Fruit fly (Drosophila melanogaster): ENCODE results near the gene Tango6.

Tango6 gene

DNA sequence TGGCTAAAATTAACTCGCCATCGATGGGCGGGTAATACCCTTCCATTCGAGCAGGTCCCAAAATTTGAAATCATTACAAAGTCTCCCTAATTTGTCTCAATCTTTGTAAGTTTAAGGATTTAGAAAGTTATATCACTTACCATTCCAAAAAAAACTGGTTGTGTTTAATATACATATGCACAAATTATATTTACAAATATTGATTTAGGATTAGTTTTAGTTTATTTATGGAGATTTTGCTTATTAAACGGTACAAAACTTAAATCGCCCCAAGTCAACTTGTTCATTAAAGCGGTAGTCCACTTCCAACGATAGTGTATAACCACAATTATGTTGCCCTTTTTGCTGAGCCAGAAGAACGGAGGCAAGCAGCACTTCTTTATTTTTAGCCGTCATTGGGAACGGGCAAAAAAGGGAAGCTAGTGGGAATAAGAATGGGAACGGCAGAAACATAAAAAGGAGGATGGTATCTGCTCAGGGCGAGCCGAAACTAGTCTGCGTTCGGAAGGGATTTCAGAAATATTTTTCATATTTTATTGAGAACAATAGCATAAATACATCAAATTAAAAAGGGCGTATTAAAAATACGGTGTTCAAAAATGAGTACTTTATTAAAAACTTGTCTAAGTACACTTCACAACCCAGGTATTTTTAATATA is 20.6 kb upstream of the Tango6 start (continued):
- TF ChIP-seq caup (GFP tag; optimal IDR thresholded peaks at IDR 0.05; ENCODE audit: severe bottlenecking) (no peak), CG34422 (GFP tag; IDR thresholded peaks at IDR 0.05) (peak; percentile 10; the same call in 1 of the 3 replicates), CG17361 (GFP tag; IDR thresholded peaks at IDR 0.05) (peak; percentile 82), CG14667 (GFP tag; IDR thresholded peaks at IDR 0.05) (no peak; the same call in none of the 2 replicates), Poxn (GFP tag; IDR thresholded peaks at IDR 0.05) (no peak), zfh2 (GFP tag; optimal IDR thresholded peaks at IDR 0.05) (no peak), CG8281 (tag; optimal IDR thresholded peaks at IDR 0.05) (peak; percentile 17), Dll (GFP tag; IDR thresholded peaks at IDR 0.05; ENCODE audit: partially characterized antibody) (no peak), CG7271 (tag; optimal IDR thresholded peaks at IDR 0.05) (no peak), Atf-2 (GFP tag; optimal IDR thresholded peaks at IDR 0.05) (peak; percentile 39), C15 (GFP tag; IDR thresholded peaks at IDR 0.05) (no peak), salm (tag; optimal IDR thresholded peaks at IDR 0.05) (peak; percentile 70), CG12942 (GFP tag; optimal IDR thresholded peaks at IDR 0.05) (peak; percentile 48), Taf1 (GFP tag; IDR thresholded peaks at IDR 0.05) (no peak), ase (GFP tag; IDR thresholded peaks at IDR 0.05) (no peak), esg (GFP tag; conservative IDR thresholded peaks at IDR 0.05) (no peak), CG1024 (GFP tag; IDR thresholded peaks at IDR 0.05) (no peak), CG17186 (GFP tag; optimal IDR thresholded peaks at IDR 0.05) (peak; percentile 17), CG32532 (GFP tag; IDR thresholded peaks at IDR 0.05) (no peak), run (tag; optimal IDR thresholded peaks at IDR 0.05) (peak; percentile 65), CG3995 (GFP tag; optimal IDR thresholded peaks at IDR 0.05) (no peak), ken (GFP tag; IDR thresholded peaks at IDR 0.05) (peak; percentile 61; the same call in 1 of the 3 replicates), CG12104 (GFP tag; optimal IDR thresholded peaks at IDR 0.05) (no peak), cg (GFP tag; optimal IDR thresholded peaks at IDR 0.05) (no peak), wor (GFP tag; IDR thresholded peaks at IDR 0.05) (peak; percentile 62; the same call in 1 of the 2 replicates), sens (GFP tag) (peak; percentile 94), otp (GFP tag; IDR thresholded peaks at IDR 0.05) (no peak), CG1832 (GFP tag; optimal IDR thresholded peaks at IDR 0.05) (no peak), D19A (tag; optimal IDR thresholded peaks at IDR 0.05) (peak; percentile 99), CG14441 (GFP tag; IDR thresholded peaks at IDR 0.05) (no peak), wek (GFP tag; optimal IDR thresholded peaks at IDR 0.05) (no peak), stwl (tag; optimal IDR thresholded peaks at IDR 0.05) (no peak), Chrac-16 (GFP tag; optimal IDR thresholded peaks at IDR 0.05) (peak; percentile 54), CG15269 (tag; optimal IDR thresholded peaks at IDR 0.05) (peak; percentile 40), zen2 (GFP tag; IDR thresholded peaks at IDR 0.05; ENCODE audit: partially characterized antibody) (no peak), CG5953 (GFP tag; IDR thresholded peaks at IDR 0.05) (no peak), CG9876 (GFP tag; optimal IDR thresholded peaks at IDR 0.05) (no peak), CG14710 (tag; optimal IDR thresholded peaks at IDR 0.05) (peak; percentile 74), zfh1 (GFP tag; IDR thresholded peaks at IDR 0.05) (0 out of 3 replicates have a peak, but pooled peaks have one; percentile 39), ranshi (GFP tag; IDR thresholded peaks at IDR 0.05) (peak; percentile 19; the same call in 1 of the 2 replicates), knrl (GFP tag; IDR thresholded peaks at IDR 0.05; ENCODE audit: partially characterized antibody) (no peak), en (GFP tag; optimal IDR thresholded peaks at IDR 0.05) (no peak), br (optimal IDR thresholded peaks at IDR 0.05) (no peak), phol (tag; optimal IDR thresholded peaks at IDR 0.05) (peak; percentile 81), Neu2 (GFP tag; optimal IDR thresholded peaks at IDR 0.05; ENCODE audit: borderline replicate concordance) (no peak), insv (GFP tag; optimal IDR thresholded peaks at IDR 0.05) (no peak), jumu (GFP tag; optimal IDR thresholded peaks at IDR 0.05) (peak; percentile 18), CG1647 (GFP tag; optimal IDR thresholded peaks at IDR 0.05) (no peak), CG30403 (GFP tag; optimal IDR thresholded peaks at IDR 0.05) (peak; percentile 77), CG42726 (GFP tag; IDR thresholded peaks at IDR 0.05; ENCODE audit: partially characterized antibody) (no peak), sqz (GFP tag; optimal IDR thresholded peaks at IDR 0.05) (peak; percentile 35)
